Fruit fly (Drosophila melanogaster): ENCODE data around the gene CG34303.

CG34303 gene

DNA sequence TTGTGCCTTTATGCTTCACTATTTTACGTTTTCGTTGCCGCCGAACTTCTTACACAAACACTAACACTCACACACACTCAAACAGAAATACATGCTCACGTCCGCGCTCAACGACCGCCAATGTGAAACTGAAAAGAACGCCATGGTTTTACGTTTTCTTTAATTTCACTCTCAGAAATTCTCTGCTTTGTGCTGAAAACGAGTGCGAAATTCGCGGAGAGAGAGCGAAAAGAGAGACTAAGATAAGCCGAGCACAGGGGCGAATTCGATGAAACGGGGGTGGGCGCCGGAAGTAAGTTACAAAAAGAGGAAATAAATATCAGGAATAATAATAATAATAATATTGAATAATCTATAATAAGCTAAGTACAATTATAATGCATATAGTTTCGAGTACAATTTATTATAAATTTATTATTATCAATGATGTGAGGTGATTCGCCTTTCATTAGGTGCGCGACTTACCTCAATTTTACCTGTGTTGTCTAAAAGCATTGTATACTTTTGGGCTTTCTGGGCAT lies 18.7 kb upstream of the CG34303 start, which contains the start of gene Best1:
Gene Best1, minus strand, starts transcription at position 132 of the 521 bp plus-strand sequence.
- peak; percentile 72 for TF ChIP-seq sv (GFP tag; optimal IDR thresholded peaks at IDR 0.05)
- no peak for TF ChIP-seq pan (optimal IDR thresholded peaks at IDR 0.05)
- peak; percentile 50 for TF ChIP-seq jim (GFP tag; optimal IDR thresholded peaks at IDR 0.05)
- no peak for TF ChIP-seq N (GFP tag; optimal IDR thresholded peaks at IDR 0.05)
- no peak for TF ChIP-seq Abd-B (GFP tag; optimal IDR thresholded peaks at IDR 0.05)
- TF ChIP-seq dl (GFP tag; optimal IDR thresholded peaks at IDR 0.05; ENCODE audit: insufficient read depth in 1 of 2, partially characterized antibody in 2 of 2), result peak; percentile 60 to 85
- peak; percentile 67 for TF ChIP-seq Hr83 (GFP tag; optimal IDR thresholded peaks at IDR 0.05; ENCODE audit: poor library complexity, severe bottlenecking)
- peak; percentile 40 for TF ChIP-seq GATAd (GFP tag; optimal IDR thresholded peaks at IDR 0.05)
- TF ChIP-seq dmrt93B (GFP tag; optimal IDR thresholded peaks at IDR 0.05), result peak; percentile 88
- TF ChIP-seq Mio (GFP tag; optimal IDR thresholded peaks at IDR 0.05), result peak; percentile 30
- TF ChIP-seq fru (GFP tag; optimal IDR thresholded peaks at IDR 0.05), result peak; percentile 90
- TF ChIP-seq tai (GFP tag; optimal IDR thresholded peaks at IDR 0.05), result no peak
- peak; percentile 70 for TF ChIP-seq CG32264 (GFP tag; optimal IDR thresholded peaks at IDR 0.05)
- peak; percentile 72 for TF ChIP-seq brk (GFP tag; optimal IDR thresholded peaks at IDR 0.05)
- no peak for TF ChIP-seq Hr78 (GFP tag; optimal IDR thresholded peaks at IDR 0.05)
- TF ChIP-seq foxo (GFP tag; optimal IDR thresholded peaks at IDR 0.05), result peak; percentile 28 to 95
- TF ChIP-seq psq (GFP tag; optimal IDR thresholded peaks at IDR 0.05), result peak; percentile 94
- no peak for TF ChIP-seq lola (GFP tag; optimal IDR thresholded peaks at IDR 0.05)
- TF ChIP-seq Rel (GFP tag; optimal IDR thresholded peaks at IDR 0.05), result peak; percentile 37
- TF ChIP-seq Rel (tag; optimal IDR thresholded peaks at IDR 0.05), result peak; percentile 77
- peak; percentile 94 for TF ChIP-seq Sp1 (GFP tag; optimal IDR thresholded peaks at IDR 0.05)
- TF ChIP-seq Dif (GFP tag; optimal IDR thresholded peaks at IDR 0.05; ENCODE audit: partially characterized antibody), result peak; percentile 86
- peak; percentile 7 for TF ChIP-seq Myc (optimal IDR thresholded peaks at IDR 0.05)
- peak; percentile 5 for TF ChIP-seq Dfd (GFP tag; optimal IDR thresholded peaks at IDR 0.05)
- TF ChIP-seq rgr (GFP tag; optimal IDR thresholded peaks at IDR 0.05), result peak; percentile 93
- peak; percentile 12 for TF ChIP-seq Jra (GFP tag; optimal IDR thresholded peaks at IDR 0.05)
- peak; percentile 91 for TF ChIP-seq OdsH (GFP tag; optimal IDR thresholded peaks at IDR 0.05)
- TF ChIP-seq Hnf4 (GFP tag; optimal IDR thresholded peaks at IDR 0.05), result peak; percentile 69
- TF ChIP-seq ey (GFP tag; optimal IDR thresholded peaks at IDR 0.05), result peak; percentile 79
- peak; percentile 88 for TF ChIP-seq CG9705 (GFP tag; optimal IDR thresholded peaks at IDR 0.05)
- peak; percentile 80 for TF ChIP-seq woc (GFP tag; optimal IDR thresholded peaks at IDR 0.05)
- TF ChIP-seq br (GFP tag; optimal IDR thresholded peaks at IDR 0.05), result peak; percentile 85
- peak; percentile 96 for TF ChIP-seq HLH106 (tag; optimal IDR thresholded peaks at IDR 0.05)
- TF ChIP-seq dsf (GFP tag; optimal IDR thresholded peaks at IDR 0.05; ENCODE audit: borderline replicate concordance), result peak; percentile 8
- TF ChIP-seq CrebA (GFP tag; optimal IDR thresholded peaks at IDR 0.05; ENCODE audit: borderline replicate concordance), result peak; percentile 15
- TF ChIP-seq sage (GFP tag; optimal IDR thresholded peaks at IDR 0.05), result peak; percentile 88
- TF ChIP-seq h (GFP tag; optimal IDR thresholded peaks at IDR 0.05), result peak; percentile 89
- no peak for TF ChIP-seq usp (GFP tag; optimal IDR thresholded peaks at IDR 0.05)
- peak; percentile 31 for TF ChIP-seq Vsx2 (GFP tag; optimal IDR thresholded peaks at IDR 0.05; ENCODE audit: partially characterized antibody)

DNA sequence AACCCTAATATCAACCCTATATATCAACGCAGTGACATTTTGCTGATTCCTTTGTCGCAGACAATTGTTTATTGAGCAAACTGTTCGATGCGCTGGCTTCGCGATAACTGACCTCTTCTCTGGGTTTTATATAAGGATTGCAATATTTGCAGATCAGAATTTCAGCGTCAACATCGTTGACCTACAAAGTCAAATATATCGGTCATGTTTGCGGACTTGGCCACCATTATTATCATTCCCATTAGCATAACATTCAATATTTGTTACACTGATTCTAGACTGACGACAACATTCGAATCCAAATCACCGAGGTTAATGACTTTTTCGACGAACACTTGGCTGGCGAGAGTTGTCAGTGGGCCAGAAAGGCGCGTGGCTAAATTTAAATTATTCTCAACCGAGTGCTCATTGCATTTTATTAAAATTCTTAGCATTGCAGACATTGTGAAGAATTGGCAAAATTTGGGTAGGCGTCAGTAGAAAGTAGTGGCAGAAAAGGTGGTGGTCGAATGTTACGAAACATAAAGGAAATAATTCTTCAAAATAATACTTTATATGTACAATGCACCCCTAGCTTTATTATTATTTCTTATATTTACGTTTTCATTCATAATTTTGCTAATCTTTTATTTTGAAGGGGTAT lies 17.6 kb upstream of the CG34303 start:
- TF ChIP-seq CG32264 (GFP tag; optimal IDR thresholded peaks at IDR 0.05), result no peak
- TF ChIP-seq OdsH (GFP tag; optimal IDR thresholded peaks at IDR 0.05), result peak; percentile 15
